Comparison of ENCODE assay signal across 5 fruit fly cellular contexts in genomic region chr3L:2733208-2733607, dm6.
TF ChIP-seq lines count a peak whose summit lies in the region.

No protein-coding gene starts in this region.

- TF ChIP-seq CTCF in whole organism, embryonic (GFP tag; optimal IDR thresholded peaks at IDR 0.05; lab: Kevin White, UChicago): no peak

TF ChIP-seq in whole organism, adult, 20 proteins besides CTCF, POLR2A, EP300 and RAD21:
- TF ChIP-seq CG7045 (GFP tag; optimal IDR thresholded peaks at IDR 0.05; lab: Kevin White, UChicago): peak; percentile 49
- peak; percentile 41 for TF ChIP-seq CG33017 (tag; optimal IDR thresholded peaks at IDR 0.05; lab: Kevin White, UChicago)
- TF ChIP-seq CG11617 (GFP tag; optimal IDR thresholded peaks at IDR 0.05; lab: Kevin White, UChicago): no peak
- no peak for TF ChIP-seq CG1620 (GFP tag; optimal IDR thresholded peaks at IDR 0.05; lab: Kevin White, UChicago)
- no peak for TF ChIP-seq CG12768 (GFP tag; optimal IDR thresholded peaks at IDR 0.05; lab: Kevin White, UChicago)
- TF ChIP-seq Clk (GFP tag; optimal IDR thresholded peaks at IDR 0.05; lab: Kevin White, UChicago): no peak
- peak; percentile 52 for TF ChIP-seq kay (GFP tag; lab: Kevin White, UChicago; ENCODE audit: borderline replicate concordance)
- no peak for TF ChIP-seq Mnt (GFP tag; optimal IDR thresholded peaks at IDR 0.05; lab: Kevin White, UChicago)
- peak; percentile 33 for TF ChIP-seq bab1 (GFP tag; optimal IDR thresholded peaks at IDR 0.05; lab: Kevin White, UChicago)
- TF ChIP-seq cnc (optimal IDR thresholded peaks at IDR 0.05; lab: Kevin White, UChicago): no peak
- TF ChIP-seq CG14711 (tag; optimal IDR thresholded peaks at IDR 0.05; lab: Kevin White, UChicago): peak; percentile 46
- TF ChIP-seq Hr96 (GFP tag; optimal IDR thresholded peaks at IDR 0.05; lab: Kevin White, UChicago): peak; percentile 30
- TF ChIP-seq CG7101 (tag; optimal IDR thresholded peaks at IDR 0.05; lab: Kevin White, UChicago): peak; percentile 35
- no peak for TF ChIP-seq tj (GFP tag; optimal IDR thresholded peaks at IDR 0.05; lab: Kevin White, UChicago)
- peak; percentile 23 for TF ChIP-seq toe (GFP tag; optimal IDR thresholded peaks at IDR 0.05; lab: Kevin White, UChicago)
- TF ChIP-seq CG5204 (GFP tag; optimal IDR thresholded peaks at IDR 0.05; lab: Kevin White, UChicago): peak; percentile 55

TF ChIP-seq in whole organism, embryonic, 481 proteins besides CTCF, POLR2A, EP300 and RAD21 (continues in another document):
- peak; percentile 61 for TF ChIP-seq CG5245 (GFP tag; optimal IDR thresholded peaks at IDR 0.05; lab: Kevin White, UChicago)
- TF ChIP-seq CG15514 (GFP tag; optimal IDR thresholded peaks at IDR 0.05; lab: Kevin White, UChicago): peak; percentile 52
- TF ChIP-seq CG6765 (GFP tag; optimal IDR thresholded peaks at IDR 0.05; lab: Kevin White, UChicago): no peak
- TF ChIP-seq trem (tag; optimal IDR thresholded peaks at IDR 0.05; lab: Kevin White, UChicago): no peak
- peak; percentile 90 for TF ChIP-seq slbo (GFP tag; IDR thresholded peaks at IDR 0.05; lab: Robert Waterston, UW)
- no peak for TF ChIP-seq cato (GFP tag; optimal IDR thresholded peaks at IDR 0.05; lab: Kevin White, UChicago; ENCODE audit: borderline replicate concordance)
- no peak for TF ChIP-seq trh (GFP tag; optimal IDR thresholded peaks at IDR 0.05; lab: Kevin White, UChicago)
- peak; percentile 77 for TF ChIP-seq CG7786 (GFP tag; optimal IDR thresholded peaks at IDR 0.05; lab: Kevin White, UChicago)
- 0 out of 2 replicates have a peak, but pooled peaks have one; percentile 20 for TF ChIP-seq ara (GFP tag; IDR thresholded peaks at IDR 0.05; lab: Robert Waterston, UW)
- 0 out of 3 replicates have a peak, but pooled peaks have one; percentile 57 for TF ChIP-seq CG11560 (tag; IDR thresholded peaks at IDR 0.05; lab: Robert Waterston, UW)
- peak; percentile 45 for TF ChIP-seq Adf1 (GFP tag; IDR thresholded peaks at IDR 0.05; lab: Robert Waterston, UW)
- TF ChIP-seq Trl (optimal IDR thresholded peaks at IDR 0.05; lab: Kevin White, UChicago): no peak
- peak; percentile 49 for TF ChIP-seq Trl (GFP tag; optimal IDR thresholded peaks at IDR 0.05; lab: Kevin White, UChicago)
- peak; percentile 24 for TF ChIP-seq CG12299 (tag; optimal IDR thresholded peaks at IDR 0.05; lab: Kevin White, UChicago)
- no peak for TF ChIP-seq chinmo (GFP tag; IDR thresholded peaks at IDR 0.05; lab: Robert Waterston, UW; ENCODE audit: partially characterized antibody)
- no peak for TF ChIP-seq zf30C (GFP tag; optimal IDR thresholded peaks at IDR 0.05; lab: Kevin White, UChicago)
- TF ChIP-seq CrebB (tag; optimal IDR thresholded peaks at IDR 0.05; lab: Kevin White, UChicago): peak; percentile 31
- no peak for TF ChIP-seq ftz-f1 (GFP tag; optimal IDR thresholded peaks at IDR 0.05; lab: Kevin White, UChicago)
- no peak for TF ChIP-seq CG7271 (tag; optimal IDR thresholded peaks at IDR 0.05; lab: Kevin White, UChicago)

TF ChIP-seq in whole organism, prepupa, 60 proteins besides CTCF, POLR2A, EP300 and RAD21 (continues in another document):
- no peak for TF ChIP-seq CG16779 (tag; optimal IDR thresholded peaks at IDR 0.05; lab: Kevin White, UChicago)
- TF ChIP-seq topi (GFP tag; optimal IDR thresholded peaks at IDR 0.05; lab: Kevin White, UChicago): peak; percentile 18
- TF ChIP-seq Eip93F (GFP tag; optimal IDR thresholded peaks at IDR 0.05; lab: Kevin White, UChicago): no peak
- TF ChIP-seq pdm3 (GFP tag; optimal IDR thresholded peaks at IDR 0.05; lab: Kevin White, UChicago): peak; percentile 53
- no peak for TF ChIP-seq CG8632 (GFP tag; optimal IDR thresholded peaks at IDR 0.05; lab: Kevin White, UChicago)
- TF ChIP-seq Lpt (GFP tag; optimal IDR thresholded peaks at IDR 0.05; lab: Kevin White, UChicago): peak; percentile 5
- TF ChIP-seq Sox14 (GFP tag; optimal IDR thresholded peaks at IDR 0.05; lab: Kevin White, UChicago): peak; percentile 23
- no peak for TF ChIP-seq spab (GFP tag; optimal IDR thresholded peaks at IDR 0.05; lab: Kevin White, UChicago)
- no peak for TF ChIP-seq CG7368 (GFP tag; optimal IDR thresholded peaks at IDR 0.05; lab: Kevin White, UChicago)
- TF ChIP-seq Hr4 (GFP tag; optimal IDR thresholded peaks at IDR 0.05; lab: Kevin White, UChicago): peak; percentile 81
- peak; percentile 62 for TF ChIP-seq Hr39 (GFP tag; optimal IDR thresholded peaks at IDR 0.05; lab: Kevin White, UChicago)
- TF ChIP-seq CG3032 (tag; optimal IDR thresholded peaks at IDR 0.05; lab: Kevin White, UChicago): no peak
- TF ChIP-seq Eip75B (GFP tag; optimal IDR thresholded peaks at IDR 0.05; lab: Kevin White, UChicago): peak; percentile 20
- peak; percentile 9 for TF ChIP-seq CG10669 (GFP tag; optimal IDR thresholded peaks at IDR 0.05; lab: Kevin White, UChicago)
- no peak for TF ChIP-seq CG11902 (GFP tag; optimal IDR thresholded peaks at IDR 0.05; lab: Kevin White, UChicago)
- peak in 1 of 2 experiments; percentile 7 for TF ChIP-seq salr (GFP tag; optimal IDR thresholded peaks at IDR 0.05; lab: Kevin White, UChicago)
- no peak for TF ChIP-seq CG34406 (GFP tag; optimal IDR thresholded peaks at IDR 0.05; lab: Kevin White, UChicago)
- no peak for TF ChIP-seq Sox102F (GFP tag; optimal IDR thresholded peaks at IDR 0.05; lab: Kevin White, UChicago)
- TF ChIP-seq CG10631 (GFP tag; optimal IDR thresholded peaks at IDR 0.05; lab: Kevin White, UChicago): peak; percentile 41
- TF ChIP-seq CG6854 (GFP tag; optimal IDR thresholded peaks at IDR 0.05; lab: Kevin White, UChicago): no peak

TF ChIP-seq in whole organism, pupa, 21 proteins besides CTCF, POLR2A, EP300 and RAD21:
- TF ChIP-seq Ets98B (GFP tag; IDR thresholded peaks at IDR 0.05; lab: Robert Waterston, UW) (peak; percentile 80), CG32121 (GFP tag; IDR thresholded peaks at IDR 0.05; lab: Robert Waterston, UW) (peak; percentile 82), CG10348 (GFP tag; IDR thresholded peaks at IDR 0.05; lab: Robert Waterston, UW) (0 out of 2 replicates have a peak, but pooled peaks have one; percentile 38), CG8301 (tag; optimal IDR thresholded peaks at IDR 0.05; lab: Kevin White, UChicago) (peak; percentile 45), CG4496 (GFP tag; IDR thresholded peaks at IDR 0.05; lab: Robert Waterston, UW) (peak; percentile 86), CG13204 (GFP tag; optimal IDR thresholded peaks at IDR 0.05; lab: Kevin White, UChicago) (no peak), CG8159 (tag; optimal IDR thresholded peaks at IDR 0.05; lab: Kevin White, UChicago) (peak; percentile 14), D1 (tag; optimal IDR thresholded peaks at IDR 0.05; lab: Kevin White, UChicago) (no peak), EcR (GFP tag; optimal IDR thresholded peaks at IDR 0.05; lab: Kevin White, UChicago) (no peak), CG15710 (tag; optimal IDR thresholded peaks at IDR 0.05; lab: Kevin White, UChicago) (no peak), CG34367 (tag; optimal IDR thresholded peaks at IDR 0.05; lab: Kevin White, UChicago) (no peak), Snoo (tag; optimal IDR thresholded peaks at IDR 0.05; lab: Kevin White, UChicago) (no peak), CG17806 (tag; optimal IDR thresholded peaks at IDR 0.05; lab: Kevin White, UChicago) (no peak), CG12605 (GFP tag; IDR thresholded peaks at IDR 0.05; lab: Robert Waterston, UW) (peak; percentile 30; the same call in 1 of the 2 replicates), fd96Ca (GFP tag; IDR thresholded peaks at IDR 0.05; lab: Robert Waterston, UW) (peak; percentile 77; the same call in 2 of the 3 replicates), CG9948 (tag; optimal IDR thresholded peaks at IDR 0.05; lab: Kevin White, UChicago) (no peak), Pif1A (GFP tag; optimal IDR thresholded peaks at IDR 0.05; lab: Kevin White, UChicago) (peak; percentile 46), gl (tag; optimal IDR thresholded peaks at IDR 0.05; lab: Kevin White, UChicago) (no peak), CG14655 (GFP tag; optimal IDR thresholded peaks at IDR 0.05; lab: Kevin White, UChicago) (peak; percentile 54), Pif1B (GFP tag; optimal IDR thresholded peaks at IDR 0.05; lab: Kevin White, UChicago) (peak; percentile 14), rn (GFP tag; IDR thresholded peaks at IDR 0.05; lab: Robert Waterston, UW) (0 out of 2 replicates have a peak, but pooled peaks have one; percentile 15)

TF ChIP-seq in whole organism, wandering third instar larva, 38 proteins besides CTCF, POLR2A, EP300 and RAD21 (continues in another document):
- TF ChIP-seq br (GFP tag; optimal IDR thresholded peaks at IDR 0.05; lab: Kevin White, UChicago): peak; percentile 29
- TF ChIP-seq dl (GFP tag; optimal IDR thresholded peaks at IDR 0.05; lab: Kevin White, UChicago; ENCODE audit: insufficient read depth in 1 of 2, partially characterized antibody in 2 of 2): no peak
- no peak for TF ChIP-seq Myc (optimal IDR thresholded peaks at IDR 0.05; lab: Kevin White, UChicago)
- TF ChIP-seq GATAd (GFP tag; optimal IDR thresholded peaks at IDR 0.05; lab: Kevin White, UChicago): no peak
- no peak for TF ChIP-seq Hnf4 (GFP tag; optimal IDR thresholded peaks at IDR 0.05; lab: Kevin White, UChicago)
- peak in 1 of 2 experiments; percentile 48 for TF ChIP-seq foxo (GFP tag; optimal IDR thresholded peaks at IDR 0.05; lab: Kevin White, UChicago)
- TF ChIP-seq sv (GFP tag; optimal IDR thresholded peaks at IDR 0.05; lab: Kevin White, UChicago): peak; percentile 44
- TF ChIP-seq Vsx2 (GFP tag; optimal IDR thresholded peaks at IDR 0.05; lab: Kevin White, UChicago; ENCODE audit: partially characterized antibody): no peak
- peak; percentile 28 for TF ChIP-seq fru (GFP tag; optimal IDR thresholded peaks at IDR 0.05; lab: Kevin White, UChicago)
- peak; percentile 28 for TF ChIP-seq rgr (GFP tag; optimal IDR thresholded peaks at IDR 0.05; lab: Kevin White, UChicago)
- no peak for TF ChIP-seq N (GFP tag; optimal IDR thresholded peaks at IDR 0.05; lab: Kevin White, UChicago)
- TF ChIP-seq jim (GFP tag; optimal IDR thresholded peaks at IDR 0.05; lab: Kevin White, UChicago): no peak
- TF ChIP-seq brk (GFP tag; optimal IDR thresholded peaks at IDR 0.05; lab: Kevin White, UChicago): no peak
- TF ChIP-seq Sp1 (GFP tag; optimal IDR thresholded peaks at IDR 0.05; lab: Kevin White, UChicago): no peak
- no peak for TF ChIP-seq usp (GFP tag; optimal IDR thresholded peaks at IDR 0.05; lab: Kevin White, UChicago)
- TF ChIP-seq OdsH (GFP tag; optimal IDR thresholded peaks at IDR 0.05; lab: Kevin White, UChicago): peak; percentile 16
- TF ChIP-seq ey (GFP tag; optimal IDR thresholded peaks at IDR 0.05; lab: Kevin White, UChicago): peak; percentile 44
- no peak for TF ChIP-seq Mio (GFP tag; optimal IDR thresholded peaks at IDR 0.05; lab: Kevin White, UChicago)
- no peak for TF ChIP-seq pan (optimal IDR thresholded peaks at IDR 0.05; lab: Kevin White, UChicago)
- TF ChIP-seq Jra (GFP tag; optimal IDR thresholded peaks at IDR 0.05; lab: Kevin White, UChicago): no peak
- no peak for TF ChIP-seq CG9705 (GFP tag; optimal IDR thresholded peaks at IDR 0.05; lab: Kevin White, UChicago)
- TF ChIP-seq tai (GFP tag; optimal IDR thresholded peaks at IDR 0.05; lab: Kevin White, UChicago): no peak
- TF ChIP-seq Abd-B (GFP tag; optimal IDR thresholded peaks at IDR 0.05; lab: Kevin White, UChicago): no peak
- no peak for TF ChIP-seq CG32264 (GFP tag; optimal IDR thresholded peaks at IDR 0.05; lab: Kevin White, UChicago)
- TF ChIP-seq h (GFP tag; optimal IDR thresholded peaks at IDR 0.05; lab: Kevin White, UChicago): peak; percentile 45
